Worm (Caenorhabditis elegans) whole organism, midembryonic: ENCODE results near the gene T05E12.6.

Source experiments
- T22C8.4 ChIP-seq: fragments of 200-800 bp; sonication (Bioruptor generic); IDR thresholded peaks from 2 replicates; pipeline ENCODE4 v1.3.6; 2022; ENCODE audit warnings: missing genetic modification characterization, missing compliant biosample characterization
- cog-1 ChIP-seq: sonication (generic microtip); optimal IDR thresholded peaks from 2 replicates; lab custom pipeline; 2016; ENCODE audit warnings: missing genetic modification characterization, missing compliant biosample characterization
- flt-1 ChIP-seq: fragments of 200-800 bp; sonication (Bioruptor generic); IDR thresholded peaks from 2 replicates; pipeline ENCODE4 v1.3.6; 2022; ENCODE audit warnings: missing genetic modification characterization, missing compliant biosample characterization
- klf-2 ChIP-seq: fragments of 200-800 bp; sonication (Bioruptor generic); conservative IDR thresholded peaks from 2 replicates; pipeline ENCODE4 v1.3.6; 2022; ENCODE audit warnings: missing genetic modification reagents, missing genetic modification characterization, missing compliant biosample characterization
- med-1 ChIP-seq: sonication (generic microtip); optimal IDR thresholded peaks from 2 replicates; lab custom pipeline; 2017; ENCODE audit warnings: missing genetic modification characterization, mild to moderate bottlenecking, missing compliant biosample characterization, antibody characterized with exemption, missing genetic modification reagents; ENCODE audit not compliant: insufficient read depth
- ref-1 ChIP-seq: fragments of 200-800 bp; sonication (Bioruptor generic); conservative IDR thresholded peaks from 2 replicates; pipeline ENCODE4 v1.3.6; 2022; ENCODE audit warnings: missing genetic modification reagents, missing genetic modification characterization, missing compliant biosample characterization
- tab-1 ChIP-seq: fragments of 200-800 bp; sonication (Bioruptor generic); IDR thresholded peaks from 2 replicates; pipeline ENCODE4 v1.3.6; 2022; ENCODE audit warnings: missing genetic modification characterization, missing compliant biosample characterization
- ztf-23 ChIP-seq: fragments of 200-800 bp; sonication (Bioruptor generic); IDR thresholded peaks from 2 replicates; pipeline ENCODE4 v1.3.6; 2022; ENCODE audit warnings: missing genetic modification reagents, missing genetic modification characterization, missing compliant biosample characterization
- ztf-29 ChIP-seq: fragments of 200-800 bp; sonication (Bioruptor generic); IDR thresholded peaks from 2 replicates; pipeline ENCODE4 v1.3.6; 2022; ENCODE audit warnings: missing genetic modification reagents, missing genetic modification characterization, missing compliant biosample characterization

Gene T05E12.6

DNA sequence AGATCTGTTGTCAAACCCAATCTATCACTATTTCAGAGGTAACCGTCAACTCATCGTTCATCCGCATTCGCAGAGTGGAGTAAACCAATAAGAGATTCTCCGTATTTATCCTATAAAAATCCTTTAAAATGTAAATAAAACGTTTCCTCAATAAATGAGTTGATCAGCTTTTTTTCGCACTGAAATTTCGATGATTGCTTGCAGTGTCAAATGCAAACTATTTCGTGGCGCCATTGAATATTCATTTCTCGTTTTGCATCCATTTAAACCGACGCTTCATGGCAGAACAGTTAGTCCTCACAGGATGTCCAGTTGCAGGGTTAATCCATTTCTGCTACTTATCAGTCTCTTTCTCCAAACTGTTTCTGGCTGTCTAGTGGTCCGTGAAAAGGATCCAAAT lies 27.7 kb downstream of the T05E12.6 start, which contains the start of gene F28B1.9:
TSS of gene F28B1.9 (plus strand) at position 301 of the 400 bp plus-strand sequence.
- TF ChIP-seq cog-1 (tag; lab: Kevin White, UChicago) (no peak), T22C8.4 (GFP tag; lab: Robert Waterston, UW) (no peak), klf-2 (GFP tag; lab: Robert Waterston, UW) (no peak), ztf-29 (no peak), tab-1 (GFP tag; lab: Robert Waterston, UW) (no peak), ref-1 (GFP tag; lab: Robert Waterston, UW) (no peak), ztf-23 (GFP tag; lab: Robert Waterston, UW) (no peak)

DNA sequence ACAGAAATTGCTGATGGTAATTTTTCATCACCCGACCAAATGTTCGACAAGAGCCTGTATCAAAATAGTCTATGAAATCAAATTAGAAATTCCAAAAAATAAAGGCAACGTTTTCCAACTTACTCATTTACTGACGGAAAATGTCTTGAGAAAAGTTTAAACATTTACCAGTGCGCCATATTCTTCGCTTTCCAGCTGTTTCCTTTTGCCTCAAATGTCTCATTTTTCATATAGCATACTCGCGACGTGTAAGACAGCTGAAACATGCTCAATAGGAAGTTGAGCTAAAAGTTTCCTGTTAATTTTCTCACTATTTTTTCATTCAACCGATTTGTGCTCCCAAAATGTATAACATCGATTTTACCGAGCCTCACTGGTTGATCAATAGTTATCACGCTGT lies 29.3 kb downstream of the T05E12.6 start, which contains the start of gene sri-66:
TSS of gene sri-66 (plus strand) at position 301 of the 400 bp plus-strand sequence.
- TF ChIP-seq klf-2 (GFP tag; lab: Robert Waterston, UW) (no peak), med-1 (GFP tag; lab: Kevin White, UChicago) (no peak), flt-1 (GFP tag; lab: Robert Waterston, UW) (no peak), ztf-23 (GFP tag; lab: Robert Waterston, UW) (no peak), T22C8.4 (GFP tag; lab: Robert Waterston, UW) (no peak), cog-1 (tag; lab: Kevin White, UChicago) (no peak), ref-1 (GFP tag; lab: Robert Waterston, UW) (no peak), ztf-29 (no peak), tab-1 (GFP tag; lab: Robert Waterston, UW) (no peak)

- TF ChIP-seq ref-1 (GFP tag; lab: Robert Waterston, UW) (no peak), ztf-29 (no peak), tab-1 (GFP tag; lab: Robert Waterston, UW) (no peak), T22C8.4 (GFP tag; lab: Robert Waterston, UW) (no peak), klf-2 (GFP tag; lab: Robert Waterston, UW) (no peak), ztf-23 (GFP tag; lab: Robert Waterston, UW) (no peak), flt-1 (GFP tag; lab: Robert Waterston, UW) (no peak), med-1 (GFP tag; lab: Kevin White, UChicago) (no peak), cog-1 (tag; lab: Kevin White, UChicago) (no peak)
Observed at ce11 chrV:17044500-17044899, 44.7 kb downstream of the T05E12.6 start, which contains the start of gene F28B1.2. Gene F28B1.2 (plus strand): TSS chrV:17044800.

ce11 chrV:17042263-17042662 lies 47.0 kb downstream of the T05E12.6 start, which contains the start of gene hpo-33:
Gene hpo-33 (plus strand): TSS chrV:17042563.
- TF ChIP-seq tab-1 (GFP tag; lab: Robert Waterston, UW): no peak
- TF ChIP-seq ztf-29: no peak
- TF ChIP-seq T22C8.4 (GFP tag; lab: Robert Waterston, UW): no peak
- TF ChIP-seq klf-2 (GFP tag; lab: Robert Waterston, UW): no peak
- TF ChIP-seq flt-1 (GFP tag; lab: Robert Waterston, UW): no peak
- no peak for TF ChIP-seq ref-1 (GFP tag; lab: Robert Waterston, UW)
- no peak for TF ChIP-seq med-1 (GFP tag; lab: Kevin White, UChicago)
- no peak for TF ChIP-seq ztf-23 (GFP tag; lab: Robert Waterston, UW)
- TF ChIP-seq cog-1 (tag; lab: Kevin White, UChicago): no peak

- TF ChIP-seq T22C8.4 (GFP tag; lab: Robert Waterston, UW) (no peak), med-1 (GFP tag; lab: Kevin White, UChicago) (no peak), cog-1 (tag; lab: Kevin White, UChicago) (no peak), ztf-23 (GFP tag; lab: Robert Waterston, UW) (no peak), flt-1 (GFP tag; lab: Robert Waterston, UW) (no peak), tab-1 (GFP tag; lab: Robert Waterston, UW) (no peak), ztf-29 (no peak), klf-2 (GFP tag; lab: Robert Waterston, UW) (no peak), ref-1 (GFP tag; lab: Robert Waterston, UW) (no peak)
Observed at ce11 chrV:17035850-17036249, 53.4 kb downstream of the T05E12.6 start, which contains the start of gene srz-94. Gene srz-94 (minus strand): TSS chrV:17035950.
